Fruit fly (Drosophila melanogaster): Measurements from ENCODE around the gene Hn.
A peak's percentile ranks its signal among the peaks of the same experiment; 100 is the strongest.

The Hn gene

dm6 chr3L:7804406-7805327 lies 44.4 kb downstream of the Hn start:
- TF ChIP-seq noc (tag; optimal IDR thresholded peaks at IDR 0.05) = no peak

- no peak for TF ChIP-seq noc (tag; optimal IDR thresholded peaks at IDR 0.05)
Observed at dm6 chr3L:7805336-7805803, 45.1 kb downstream of the Hn start.

- TF ChIP-seq noc (tag; optimal IDR thresholded peaks at IDR 0.05) = no peak
Observed at dm6 chr3L:7806503-7807216, 46.4 kb downstream of the Hn start.

DNA sequence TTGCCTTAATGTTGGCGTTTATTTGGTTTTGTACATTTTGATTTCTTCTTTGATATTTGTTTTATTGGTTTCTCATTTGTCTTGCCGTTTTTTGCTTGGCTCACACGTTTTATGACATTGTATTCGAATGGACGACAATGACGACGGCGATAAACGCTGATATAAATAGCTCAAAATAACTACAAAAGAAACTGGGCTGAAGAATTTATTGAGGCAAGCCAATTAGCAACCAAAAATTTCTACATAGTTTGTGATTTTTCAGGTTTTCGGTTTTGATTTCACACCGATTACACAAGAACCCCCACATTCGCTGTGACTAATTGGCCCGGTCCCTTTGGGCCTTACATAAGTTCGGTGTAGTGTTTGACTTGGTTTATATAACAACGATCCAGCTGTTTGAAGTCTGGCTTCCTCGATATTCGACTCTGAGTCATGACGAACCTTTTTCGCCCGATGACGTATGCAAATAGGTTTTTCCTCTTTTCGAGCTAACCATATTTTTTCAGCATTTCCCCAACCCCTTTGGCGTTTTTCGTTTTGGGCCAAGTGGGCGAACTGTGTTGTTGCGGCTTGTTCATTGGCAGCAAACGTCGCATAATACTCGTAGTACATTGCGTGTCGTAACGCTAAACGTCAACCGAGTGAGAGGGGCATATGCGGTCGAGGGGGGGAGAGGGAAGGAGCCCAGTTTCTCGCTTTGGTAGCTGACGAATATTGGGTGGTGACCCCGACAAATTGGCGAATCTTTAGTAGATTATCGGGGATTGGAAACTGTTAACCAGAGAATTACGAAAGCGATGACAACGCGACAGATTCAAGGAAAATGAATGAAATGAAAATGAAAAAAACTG lies 47.5 kb downstream of the Hn start:
- TF ChIP-seq noc (tag; optimal IDR thresholded peaks at IDR 0.05) = no peak

dm6 chr3L:7808491-7809162 lies 48.4 kb downstream of the Hn start:
- no peak for TF ChIP-seq noc (tag; optimal IDR thresholded peaks at IDR 0.05)

DNA sequence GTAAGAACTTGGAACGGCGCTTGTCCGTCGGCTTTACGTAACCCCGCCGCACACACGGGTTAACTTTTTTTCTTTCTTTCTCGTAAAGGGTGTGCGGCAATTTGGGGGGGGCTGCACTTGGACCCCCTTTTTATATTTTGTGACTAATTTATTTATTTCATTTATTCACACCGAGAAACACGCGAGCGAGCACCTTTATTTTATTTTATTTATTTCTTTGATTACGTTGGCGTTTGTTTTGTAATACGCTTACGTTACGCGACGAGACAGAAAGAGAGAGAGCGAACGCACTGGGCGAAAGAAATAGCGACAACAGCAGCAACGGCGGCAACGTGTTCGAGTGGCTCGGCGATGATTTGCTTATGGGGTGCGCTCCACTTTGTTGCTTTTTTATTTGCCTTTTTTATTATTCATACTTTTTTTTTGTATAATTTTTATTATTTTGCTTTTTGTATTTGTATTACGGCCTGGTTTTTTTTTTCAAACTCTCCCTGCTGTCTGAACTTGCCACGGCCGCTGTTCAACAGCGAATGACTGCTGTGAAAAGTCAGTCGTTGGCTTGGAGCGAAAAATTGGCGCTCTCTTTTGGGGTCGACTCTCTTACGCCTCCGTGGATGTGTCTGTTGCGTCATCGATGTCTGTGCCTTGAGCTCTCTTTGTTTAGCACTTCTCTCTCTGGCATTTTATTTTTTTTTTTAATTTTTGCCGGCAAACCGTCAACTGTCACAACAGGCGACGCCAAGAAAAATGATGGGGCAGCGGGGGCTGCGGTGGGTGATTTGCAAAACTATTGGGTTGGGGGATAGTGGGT lies 49.2 kb downstream of the Hn start, which contains the start of gene CG32369:
Gene CG32369, minus strand, starts transcription at position 537 of the 811 bp plus-strand sequence.
- peak; percentile 58 for TF ChIP-seq noc (tag; optimal IDR thresholded peaks at IDR 0.05)

dm6 chr3L:7810426-7810825 lies 50.2 kb downstream of the Hn start:
- TF ChIP-seq noc (tag; optimal IDR thresholded peaks at IDR 0.05) = no peak

DNA sequence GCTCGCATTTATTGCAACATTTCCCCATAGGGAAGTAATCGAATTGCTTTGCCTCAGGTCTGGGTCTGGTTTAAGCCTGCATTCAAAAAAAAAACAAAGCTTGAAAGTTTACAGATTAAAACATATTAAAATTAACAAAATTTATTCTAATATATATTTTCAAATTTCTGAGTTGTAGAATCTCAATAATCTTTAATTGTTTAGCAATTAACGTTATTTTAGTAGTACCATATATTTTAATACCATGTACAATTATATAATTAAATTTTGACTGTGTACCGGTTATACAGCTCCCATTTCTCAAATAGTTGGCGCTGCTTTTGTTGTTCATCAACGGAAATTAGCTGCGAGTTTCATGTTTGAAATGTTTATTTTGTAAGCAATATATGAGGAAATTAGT lies 50.7 kb downstream of the Hn start:
- no peak for TF ChIP-seq noc (tag; optimal IDR thresholded peaks at IDR 0.05)

DNA sequence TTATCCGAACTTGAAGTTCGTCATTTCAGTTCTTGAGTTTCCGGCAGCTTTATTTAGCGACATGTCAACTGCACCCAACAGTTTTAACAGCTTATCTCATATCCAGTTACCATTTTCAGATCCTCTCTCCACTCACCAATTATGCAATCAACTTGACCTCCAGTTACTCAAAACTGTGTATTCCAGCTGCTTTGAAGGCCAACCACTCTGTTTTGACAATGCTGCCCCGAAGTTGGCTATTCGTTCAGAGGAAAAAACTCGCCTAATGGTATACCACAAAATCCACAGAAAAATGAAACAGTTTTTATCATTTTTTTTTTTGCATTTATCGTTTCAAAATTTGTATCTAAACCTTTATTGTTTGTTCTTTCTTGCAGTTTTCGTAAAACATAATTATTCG lies 51.3 kb downstream of the Hn start:
- TF ChIP-seq noc (tag; optimal IDR thresholded peaks at IDR 0.05) = no peak
